Fruit fly (Drosophila melanogaster) whole organism, prepupa: ENCODE measurements around the gene CG6985.
A peak's percentile ranks its signal among the peaks of the same experiment; 100 is the strongest.

ENCODE experiments used
- Blimp-1 ChIP-seq: fragments of 200-800 bp; sonication (Bioruptor generic); optimal IDR thresholded peaks from 3 replicates; lab custom pipeline; 2017; ENCODE audit warnings: missing biosample characterization, missing genetic modification characterization, mild to moderate bottlenecking, moderate library complexity, missing genetic modification reagents
- CG10631 ChIP-seq: fragments of 200-800 bp; sonication (Bioruptor generic); optimal IDR thresholded peaks from 2 replicates; lab custom pipeline; 2016; ENCODE audit warnings: missing biosample characterization, missing genetic modification characterization
- CG10669 ChIP-seq: fragments of 200-800 bp; sonication (Bioruptor generic); optimal IDR thresholded peaks from 3 replicates; lab custom pipeline; 2018; ENCODE audit warnings: missing biosample characterization, mild to moderate bottlenecking, missing genetic modification characterization, moderate library complexity
- CG11294 ChIP-seq: fragments of 200-800 bp; sonication (Bioruptor generic); IDR thresholded peaks from 2 replicates; pipeline ENCODE4 v1.3.6; 2022; ENCODE audit warnings: missing biosample characterization, missing genetic modification characterization
- CG11762 ChIP-seq: fragments of 200-800 bp; sonication (Bioruptor generic); optimal IDR thresholded peaks from 3 replicates; lab custom pipeline; 2016; ENCODE audit warnings: missing biosample characterization, missing genetic modification characterization; ENCODE audit not compliant: insufficient read depth
- CG11902 ChIP-seq: fragments of 200-800 bp; sonication (Bioruptor generic); optimal IDR thresholded peaks from 3 replicates; lab custom pipeline; 2016; ENCODE audit warnings: missing biosample characterization, missing genetic modification characterization
- CG15336 ChIP-seq: fragments of 200-800 bp; sonication (Bioruptor generic); IDR thresholded peaks from 2 replicates; pipeline ENCODE4 v1.3.6; 2022; ENCODE audit warnings: missing biosample characterization, missing genetic modification characterization
- CG1621 ChIP-seq: fragments of 200-800 bp; sonication (Bioruptor generic); optimal IDR thresholded peaks from 3 replicates; lab custom pipeline; 2018; ENCODE audit warnings: missing biosample characterization, mild to moderate bottlenecking, missing genetic modification characterization
- CG16779 ChIP-seq: fragments of 200-800 bp; sonication (Bioruptor generic); optimal IDR thresholded peaks from 3 replicates; lab custom pipeline; 2017; ENCODE audit warnings: missing biosample characterization, mild to moderate bottlenecking, missing genetic modification characterization
- CG3032 ChIP-seq: fragments of 200-800 bp; optimal IDR thresholded peaks from 2 replicates; lab custom pipeline; 2019; ENCODE audit warnings: missing biosample characterization, mild to moderate bottlenecking, missing genetic modification characterization, moderate library complexity
- CG31627 ChIP-seq: fragments of 200-800 bp; sonication (Bioruptor generic); optimal IDR thresholded peaks from 3 replicates; lab custom pipeline; 2016; ENCODE audit warnings: missing biosample characterization, missing genetic modification characterization
- CG32006 ChIP-seq: fragments of 200-800 bp; sonication (Bioruptor generic); optimal IDR thresholded peaks from 3 replicates; lab custom pipeline; 2017; ENCODE audit warnings: missing biosample characterization, mild to moderate bottlenecking, missing genetic modification characterization
- CG34406 ChIP-seq: fragments of 200-800 bp; sonication (Bioruptor generic); optimal IDR thresholded peaks from 3 replicates; lab custom pipeline; 2016; ENCODE audit warnings: missing biosample characterization, missing genetic modification characterization
- CG3919 ChIP-seq: fragments of 200-800 bp; sonication (Bioruptor generic); optimal IDR thresholded peaks from 3 replicates; lab custom pipeline; 2016; ENCODE audit warnings: missing biosample characterization, missing genetic modification characterization
- CG6163 ChIP-seq: fragments of 200-800 bp; sonication (Bioruptor generic); IDR thresholded peaks from 3 replicates; pipeline ENCODE4 v1.3.6; 2022; ENCODE audit warnings: missing biosample characterization, missing genetic modification characterization
- CG6276 ChIP-seq: fragments of 200-800 bp; sonication (Bioruptor generic); optimal IDR thresholded peaks from 2 replicates; lab custom pipeline; 2017; ENCODE audit warnings: missing biosample characterization, mild to moderate bottlenecking, missing genetic modification characterization
- CG6792 ChIP-seq: fragments of 200-800 bp; sonication (Bioruptor generic); optimal IDR thresholded peaks from 3 replicates; lab custom pipeline; 2016; ENCODE audit warnings: missing biosample characterization, missing genetic modification characterization
- CG8119 ChIP-seq: fragments of 200-800 bp; sonication (Bioruptor generic); IDR thresholded peaks from 3 replicates; pipeline ENCODE4 v1.3.6; 2022; ENCODE audit warnings: missing biosample characterization, missing genetic modification characterization
- CG8319 ChIP-seq: fragments of 200-800 bp; sonication (Bioruptor generic); optimal IDR thresholded peaks from 3 replicates; lab custom pipeline; 2016; ENCODE audit warnings: missing biosample characterization, missing genetic modification characterization
- CG8632 ChIP-seq: fragments of 200-800 bp; sonication (Bioruptor generic); optimal IDR thresholded peaks from 3 replicates; lab custom pipeline; 2016; ENCODE audit warnings: missing biosample characterization, missing genetic modification characterization
- CG9139 ChIP-seq: fragments of 200-800 bp; sonication (Bioruptor generic); optimal IDR thresholded peaks from 3 replicates; lab custom pipeline; 2017; ENCODE audit warnings: missing biosample characterization, mild to moderate bottlenecking, missing genetic modification characterization
- Eip75B ChIP-seq: fragments of 200-800 bp; sonication (Bioruptor generic); optimal IDR thresholded peaks from 3 replicates; lab custom pipeline; 2016; ENCODE audit warnings: missing biosample characterization, missing genetic modification characterization
- Eip78C ChIP-seq: fragments of 200-800 bp; sonication (Bioruptor generic); peaks from one replicate; lab custom pipeline; 2016; ENCODE audit warnings: missing biosample characterization, missing genetic modification characterization
- Eip93F ChIP-seq: fragments of 200-800 bp; sonication (Bioruptor generic); optimal IDR thresholded peaks from 2 replicates; lab custom pipeline; 2016; ENCODE audit warnings: missing biosample characterization, mild to moderate bottlenecking, missing genetic modification characterization
- Ets21C ChIP-seq: fragments of 200-800 bp; sonication (Bioruptor generic); optimal IDR thresholded peaks from 3 replicates; lab custom pipeline; 2016; ENCODE audit warnings: missing biosample characterization, missing genetic modification characterization
- Ets96B ChIP-seq: fragments of 200-800 bp; optimal IDR thresholded peaks from 2 replicates; lab custom pipeline; 2019; ENCODE audit warnings: missing biosample characterization, mild to moderate bottlenecking, missing genetic modification characterization, moderate library complexity
- Gug ChIP-seq: fragments of 200-800 bp; sonication (Bioruptor generic); IDR thresholded peaks from 2 replicates; pipeline ENCODE4 v1.3.6; 2022; ENCODE audit warnings: missing biosample characterization, missing genetic modification characterization
- Hr38 ChIP-seq: sonication (Bioruptor generic); optimal IDR thresholded peaks from 2 replicates; lab custom pipeline; 2016; ENCODE audit warnings: missing biosample characterization, missing genetic modification characterization
- Hr39 ChIP-seq: fragments of 200-800 bp; sonication (Bioruptor generic); optimal IDR thresholded peaks from 2 replicates; lab custom pipeline; 2016; ENCODE audit warnings: missing biosample characterization, missing genetic modification characterization
- Hr4 ChIP-seq: fragments of 200-800 bp; sonication (Bioruptor generic); optimal IDR thresholded peaks from 3 replicates; lab custom pipeline; 2016; ENCODE audit warnings: missing biosample characterization, missing genetic modification characterization
- Met ChIP-seq: fragments of 200-800 bp; sonication (Bioruptor generic); optimal IDR thresholded peaks from 3 replicates; lab custom pipeline; 2016; ENCODE audit warnings: missing biosample characterization, missing genetic modification characterization
- OdsH ChIP-seq: fragments of 200-800 bp; sonication (Bioruptor generic); optimal IDR thresholded peaks from 3 replicates; lab custom pipeline; 2016; ENCODE audit warnings: missing biosample characterization, missing genetic modification characterization
- Smox ChIP-seq: fragments of 200-800 bp; sonication (Bioruptor generic); optimal IDR thresholded peaks from 3 replicates; lab custom pipeline; 2016; ENCODE audit warnings: missing biosample characterization, missing genetic modification characterization
- Sox102F ChIP-seq: fragments of 200-800 bp; sonication (Bioruptor generic); optimal IDR thresholded peaks from 2 replicates; lab custom pipeline; 2016; ENCODE audit warnings: missing biosample characterization, mild to moderate bottlenecking, missing genetic modification characterization
- Sox14 ChIP-seq: fragments of 200-800 bp; sonication (Bioruptor generic); optimal IDR thresholded peaks from 3 replicates; lab custom pipeline; 2016; ENCODE audit warnings: missing biosample characterization, missing genetic modification characterization
- acj6 ChIP-seq: fragments of 200-800 bp; sonication (Bioruptor generic); optimal IDR thresholded peaks from 3 replicates; lab custom pipeline; 2016; ENCODE audit warnings: missing biosample characterization, missing genetic modification characterization
- cyc ChIP-seq: fragments of 200-800 bp; sonication (Bioruptor generic); optimal IDR thresholded peaks from 3 replicates; lab custom pipeline; 2016; ENCODE audit warnings: missing biosample characterization, missing genetic modification characterization
- dsx ChIP-seq: fragments of 200-800 bp; optimal IDR thresholded peaks from 3 replicates; lab custom pipeline; 2019; ENCODE audit warnings: missing biosample characterization, mild to moderate bottlenecking, missing genetic modification characterization, moderate library complexity; ENCODE audit not compliant: poor library complexity, severe bottlenecking
- eg ChIP-seq: fragments of 200-800 bp; sonication (Bioruptor generic); IDR thresholded peaks from 3 replicates; pipeline ENCODE4 v1.3.6; 2022; ENCODE audit warnings: missing biosample characterization, missing genetic modification characterization
- esn ChIP-seq: fragments of 200-800 bp; sonication (Bioruptor generic); optimal IDR thresholded peaks from 2 replicates; lab custom pipeline; 2016; ENCODE audit warnings: missing biosample characterization, mild to moderate bottlenecking, missing genetic modification characterization, moderate library complexity
- fd59A ChIP-seq: fragments of 200-800 bp; sonication (Bioruptor generic); optimal IDR thresholded peaks from 2 replicates; lab custom pipeline; 2017; ENCODE audit warnings: missing biosample characterization, mild to moderate bottlenecking, missing genetic modification characterization, missing genetic modification reagents
- fkh ChIP-seq: fragments of 200-800 bp; sonication (Bioruptor generic); optimal IDR thresholded peaks from 3 replicates; lab custom pipeline; 2017; ENCODE audit warnings: missing biosample characterization, mild to moderate bottlenecking, missing genetic modification characterization, moderate library complexity
- net ChIP-seq: fragments of 200-800 bp; sonication (Bioruptor generic); optimal IDR thresholded peaks from 3 replicates; lab custom pipeline; 2016; ENCODE audit warnings: missing biosample characterization, missing genetic modification characterization
- pdm3 ChIP-seq: fragments of 200-800 bp; sonication (Bioruptor generic); optimal IDR thresholded peaks from 3 replicates; lab custom pipeline; 2016; ENCODE audit warnings: missing biosample characterization, missing genetic modification characterization
- salr ChIP-seq, 2 experiments: fragments of 200-800 bp; sonication (Bioruptor generic); optimal IDR thresholded peaks; 3 replicates each; lab custom pipeline; 2016 to 2018; ENCODE audit warnings: missing biosample characterization in 2 of 2, missing genetic modification characterization in 2 of 2, mild to moderate bottlenecking in 1 of 2
- spab ChIP-seq: fragments of 200-800 bp; sonication (Bioruptor generic); optimal IDR thresholded peaks from 2 replicates; lab custom pipeline; 2017; ENCODE audit warnings: missing biosample characterization, mild to moderate bottlenecking, missing genetic modification characterization, missing genetic modification reagents
- ss ChIP-seq, 2 experiments: fragments of 200-800 bp; sonication (Bioruptor generic); optimal IDR thresholded peaks; 2 replicates in 1 of 2; 3 replicates in 1 of 2; lab custom pipeline; 2017 to 2018; ENCODE audit warnings: mild to moderate bottlenecking in 2 of 2, missing biosample characterization in 2 of 2, missing genetic modification characterization in 2 of 2, moderate library complexity in 1 of 2
- svp ChIP-seq: fragments of 200-800 bp; sonication (Bioruptor generic); peaks from one replicate; lab custom pipeline; 2016; ENCODE audit warnings: missing biosample characterization, missing genetic modification characterization
- topi ChIP-seq: fragments of 200-800 bp; sonication (Bioruptor generic); optimal IDR thresholded peaks from 3 replicates; lab custom pipeline; 2016; ENCODE audit warnings: missing biosample characterization, missing genetic modification characterization
- vri ChIP-seq: fragments of 200-800 bp; sonication (Bioruptor generic); optimal IDR thresholded peaks from 3 replicates; lab custom pipeline; 2016; ENCODE audit warnings: missing biosample characterization, mild to moderate bottlenecking, missing genetic modification characterization

The CG6985 gene

dm6 chr3R:22753895-22754774 lies 13.2 kb downstream of the CG6985 start:
- TF ChIP-seq svp (peak; percentile 68), CG10631 (peak; percentile 23), CG8632 (GFP tag; lab: Kevin White, UChicago) (no peak), CG8119 (no peak; the same call in 2 of the 3 replicates), topi (GFP tag; lab: Kevin White, UChicago) (no peak), dsx (GFP tag; lab: Kevin White, UChicago) (no peak), pdm3 (no peak), CG3919 (GFP tag; lab: Kevin White, UChicago) (no peak), Sox14 (no peak), Smox (no peak), Hr4 (peak; percentile 42), Ets21C (GFP tag; lab: Kevin White, UChicago) (no peak), Sox102F (GFP tag; lab: Kevin White, UChicago) (no peak), CG11902 (GFP tag; lab: Kevin White, UChicago) (no peak), CG11762 (GFP tag; lab: Kevin White, UChicago) (no peak), Hr38 (GFP tag; lab: Kevin White, UChicago) (no peak), CG34406 (no peak), CG11294 (peak; percentile 13; the same call in 1 of the 2 replicates), CG1621 (tag; lab: Kevin White, UChicago) (no peak), CG6792 (GFP tag; lab: Kevin White, UChicago) (no peak), cyc (GFP tag; lab: Kevin White, UChicago) (no peak), Blimp-1 (no peak), esn (GFP tag; lab: Kevin White, UChicago) (peak; percentile 14), CG6276 (GFP tag; lab: Kevin White, UChicago) (peak; percentile 55), Met (no peak), vri (GFP tag; lab: Kevin White, UChicago) (no peak), spab (GFP tag; lab: Kevin White, UChicago) (no peak), Eip93F (no peak), fd59A (no peak), Ets96B (tag; lab: Kevin White, UChicago) (no peak), CG16779 (tag; lab: Kevin White, UChicago) (peak; percentile 45), Hr39 (GFP tag; lab: Kevin White, UChicago) (no peak), CG6163 (GFP tag; lab: Robert Waterston, UW) (peak; percentile 68), fkh (GFP tag; lab: Kevin White, UChicago) (no peak), CG10669 (no peak), salr (GFP tag; optimal IDR thresholded peaks at IDR 0.05; lab: Kevin White, UChicago) (peak in 1 of 2 experiments; percentile 60), CG31627 (GFP tag; lab: Kevin White, UChicago) (no peak), ss (GFP tag; optimal IDR thresholded peaks at IDR 0.05; lab: Kevin White, UChicago) (no peak), CG32006 (peak; percentile 77), CG15336 (0 out of 2 replicates have a peak, but pooled peaks have one; percentile 7), net (no peak), Eip78C (GFP tag; lab: Kevin White, UChicago) (peak; percentile 78), CG8319 (GFP tag; lab: Kevin White, UChicago) (no peak), eg (GFP tag; lab: Robert Waterston, UW) (peak; percentile 56; the same call in 2 of the 3 replicates), CG9139 (GFP tag; lab: Kevin White, UChicago) (no peak), acj6 (GFP tag; lab: Kevin White, UChicago) (no peak), Eip75B (peak; percentile 16), Gug (GFP tag; lab: Robert Waterston, UW) (0 out of 2 replicates have a peak, but pooled peaks have one; percentile 22), OdsH (GFP tag; lab: Kevin White, UChicago) (peak; percentile 28), CG3032 (tag; lab: Kevin White, UChicago) (no peak)
